Worm (Caenorhabditis elegans) whole organism, L4 larva: Measurements from ENCODE around the gene ZK892.4.

Source experiments
- F37D6.2 ChIP-seq: sonication (generic microtip); optimal IDR thresholded peaks from 2 replicates; lab custom pipeline; 2016; ENCODE audit warnings: mild to moderate bottlenecking, missing genetic modification characterization, missing compliant biosample characterization
- ama-1 ChIP-seq: fragments of 150-350 bp; optimal IDR thresholded peaks from 2 replicates; lab custom pipeline; 2014; ENCODE audit warnings: inconsistent platforms, mixed read lengths
- attf-4 ChIP-seq: sonication (generic microtip); optimal IDR thresholded peaks from 3 replicates; lab custom pipeline; 2017; ENCODE audit warnings: missing biosample characterization, missing genetic modification characterization
- hmg-1.1 ChIP-seq: fragments of 200-800 bp; sonication (Bioruptor generic); IDR thresholded peaks from 2 replicates; pipeline ENCODE4 v1.3.6; 2022; ENCODE audit warnings: missing genetic modification reagents, missing genetic modification characterization, missing compliant biosample characterization
- lin-13 ChIP-seq: fragments of 150-350 bp; optimal IDR thresholded peaks from 2 replicates; lab custom pipeline; 2014; ENCODE audit warnings: missing biosample characterization, missing genetic modification reagents, missing genetic modification characterization
- mxl-2 ChIP-seq: fragments of 200-800 bp; sonication (Bioruptor generic); conservative IDR thresholded peaks from 2 replicates; pipeline ENCODE4 v1.3.6; 2022; ENCODE audit warnings: missing genetic modification reagents, missing genetic modification characterization, missing compliant biosample characterization
- set-16 ChIP-seq: fragments of 200-800 bp; sonication (Bioruptor generic); IDR thresholded peaks from 2 replicates; pipeline ENCODE4 v1.3.6; 2022; ENCODE audit warnings: missing genetic modification reagents, missing genetic modification characterization, missing compliant biosample characterization
- skn-1 ChIP-seq: fragments of 150-350 bp; optimal IDR thresholded peaks from 2 replicates; lab custom pipeline; 2014; ENCODE audit warnings: missing biosample characterization, missing genetic modification characterization
- snpc-4 ChIP-seq: fragments of 150-350 bp; optimal IDR thresholded peaks from 2 replicates; lab custom pipeline; 2014; ENCODE audit warnings: missing biosample characterization, missing genetic modification characterization
- ztf-11 ChIP-seq: fragments of 150-350 bp; optimal IDR thresholded peaks from 2 replicates; lab custom pipeline; 2014; ENCODE audit warnings: missing biosample characterization, missing genetic modification characterization

ce11 chrII:10045670-10046069, 39.3 kb downstream of the ZK892.4 start:
- TF ChIP-seq set-16 (no peak), lin-13 (GFP tag; lab: Kevin White, UChicago) (no peak), F37D6.2 (tag; lab: Kevin White, UChicago) (no peak), snpc-4 (tag; lab: Kevin White, UChicago) (no peak), skn-1 (tag; lab: Kevin White, UChicago) (no peak), ztf-11 (tag; lab: Kevin White, UChicago) (no peak), ama-1 (no peak), mxl-2 (GFP tag; lab: Robert Waterston, UW) (no peak), hmg-1.1 (no peak), attf-4 (no peak)
